Worm (Caenorhabditis elegans) whole organism, dauer: ENCODE measurements around the gene fbxb-97.
"Not testable (repeated sequence)": the region's sequence is repeated elsewhere in the genome, so short reads cannot be mapped to it uniquely, and the experiment has no call there.

Experiments used
- unc-62 ChIP-seq: sonication (generic microtip); optimal IDR thresholded peaks from 2 replicates; lab custom pipeline; 2017; ENCODE audit warnings: missing biosample characterization, missing genetic modification reagents, missing genetic modification characterization

The fbxb-97 gene

DNA sequence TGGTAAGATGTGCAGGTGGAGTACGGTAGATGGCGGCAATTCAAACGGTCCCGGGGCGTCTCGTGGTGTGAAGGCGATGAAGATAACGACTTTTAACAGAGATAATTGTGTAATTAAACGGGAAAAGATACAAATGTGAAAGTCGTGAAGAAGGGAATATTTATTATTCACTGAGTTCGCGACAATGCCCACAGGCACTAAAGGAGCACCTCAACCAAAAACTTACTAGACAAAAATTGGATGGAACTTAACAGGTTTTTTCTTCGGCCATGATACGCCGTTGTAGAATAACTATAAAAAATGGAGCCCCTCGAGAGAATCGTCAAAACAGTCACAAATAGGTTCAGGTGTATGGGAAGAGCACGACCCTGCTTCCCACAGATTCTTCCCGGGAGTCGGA, 14.4 kb upstream of the fbxb-97 start, which contains the start of gene fbxb-98:
fbxb-98 (plus strand) TSS at position 301 of the 400 bp plus-strand sequence.
- TF ChIP-seq unc-62 (GFP tag; lab: Kevin White, UChicago) = not testable (repeated sequence)

DNA sequence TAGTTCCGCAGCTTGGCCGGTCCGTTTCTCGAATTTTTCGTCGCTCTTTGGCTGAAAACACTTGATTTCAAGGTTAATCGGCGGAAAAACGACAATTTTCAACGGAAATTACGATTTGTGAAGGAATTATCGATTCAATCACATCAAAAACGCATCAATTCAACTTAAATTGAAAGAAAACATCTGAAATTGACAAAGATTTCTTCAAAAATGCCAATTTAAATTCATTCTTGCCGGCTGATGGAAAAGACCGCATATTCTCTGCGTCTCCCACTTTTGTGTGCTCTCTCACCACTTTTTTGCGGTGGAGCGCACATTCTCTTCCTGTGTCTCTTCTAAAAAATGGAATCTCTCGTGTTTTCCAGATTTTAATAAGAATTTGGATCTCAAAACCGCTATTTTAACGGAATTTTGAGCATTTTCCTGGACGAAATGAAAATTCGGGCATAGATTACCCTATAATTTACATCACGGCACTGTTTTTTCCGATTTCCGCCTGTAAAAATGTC, 13.4 kb upstream of the fbxb-97 start, which contains the start of gene C16C4.18:
C16C4.18 (minus strand) TSS at position 51 of the 509 bp plus-strand sequence.
- TF ChIP-seq unc-62 (GFP tag; lab: Kevin White, UChicago) = not testable (repeated sequence)

DNA sequence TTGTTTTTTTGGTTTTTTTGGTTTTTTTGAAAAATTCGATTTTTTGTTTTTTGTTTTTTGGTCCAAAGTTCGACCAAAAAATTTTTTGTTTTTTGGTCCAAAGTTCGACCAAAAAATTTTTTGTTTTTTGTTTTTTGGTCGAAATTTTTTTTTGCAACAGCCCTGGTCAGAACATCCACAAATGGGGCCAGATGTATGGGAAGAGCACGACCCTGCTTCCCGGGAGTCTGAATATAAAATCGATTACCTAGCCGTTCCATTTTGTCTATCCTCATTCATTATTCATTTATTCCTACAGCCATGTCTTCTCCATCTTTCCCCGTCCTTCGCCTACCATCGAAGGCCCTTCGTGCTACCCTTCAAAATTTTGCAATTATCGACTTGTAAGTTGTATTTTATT, 6.1 kb upstream of the fbxb-97 start, which contains the start of gene fbxb-95:
fbxb-95 (plus strand) TSS at position 301 of the 400 bp plus-strand sequence.
- not testable (repeated sequence) for TF ChIP-seq unc-62 (GFP tag; lab: Kevin White, UChicago)

DNA sequence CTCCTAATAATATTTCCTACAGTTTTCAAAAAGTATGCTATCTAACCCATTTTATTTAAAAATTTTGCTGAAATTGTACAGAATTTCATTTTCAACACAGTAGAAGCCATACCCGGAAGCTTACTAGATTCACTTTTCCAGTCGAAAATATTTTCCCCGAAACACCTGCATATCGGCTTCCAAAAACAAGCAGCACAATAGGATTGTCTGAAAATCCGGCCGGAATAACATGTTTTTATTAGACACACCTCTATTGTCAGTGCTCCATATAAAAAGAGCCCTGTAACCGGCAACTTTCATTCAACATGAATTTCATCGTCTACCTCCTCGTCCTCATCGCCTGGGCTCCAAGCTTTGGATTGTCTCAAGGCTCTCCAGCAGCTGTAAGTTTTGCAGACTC, 4.5 kb upstream of the fbxb-97 start, which contains the start of gene C52E2.2:
C52E2.2 (plus strand) TSS at position 301 of the 400 bp plus-strand sequence.
- TF ChIP-seq unc-62 (GFP tag; lab: Kevin White, UChicago) = no peak

DNA sequence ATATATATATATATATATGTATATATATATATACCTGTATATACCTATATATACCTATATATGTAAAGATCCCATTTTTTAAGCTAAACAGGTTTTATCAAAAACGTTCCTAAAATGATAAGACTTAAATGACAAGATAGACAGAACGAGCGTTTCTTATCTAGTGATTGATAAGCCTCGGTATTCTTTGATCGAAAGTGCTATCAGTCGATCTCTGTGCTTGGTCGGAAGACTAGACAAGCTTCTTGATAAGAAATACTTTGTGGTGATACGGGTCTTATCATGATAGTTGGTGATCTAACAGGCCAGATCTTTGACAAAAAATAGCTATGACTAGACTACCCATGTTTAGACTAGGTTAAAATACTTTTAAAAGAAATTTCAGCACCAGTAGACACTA, 3.8 kb upstream of the fbxb-97 start:
- no peak for TF ChIP-seq unc-62 (GFP tag; lab: Kevin White, UChicago)

DNA sequence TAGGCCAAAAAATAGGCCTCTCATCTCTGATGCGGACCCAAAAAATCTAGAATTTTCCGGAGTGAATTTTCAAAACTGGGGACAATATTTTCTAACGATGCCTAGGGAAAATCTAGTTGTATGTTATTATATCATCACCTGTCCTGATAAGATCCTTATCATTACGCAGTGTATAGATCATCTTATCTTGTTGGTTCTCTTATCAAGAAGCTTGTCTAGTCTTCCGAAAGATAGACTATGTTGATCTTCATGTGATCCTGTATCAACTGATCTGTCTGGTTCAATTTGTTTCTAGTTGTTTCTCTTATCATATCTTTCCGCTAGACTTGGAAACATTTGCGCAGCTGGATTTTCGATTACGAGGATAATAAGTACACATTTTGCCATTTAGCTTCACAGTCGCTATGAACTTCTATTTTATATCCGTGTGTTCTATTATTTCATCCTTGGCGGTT, 2.9 kb upstream of the fbxb-97 start, which contains the start of gene C52E2.3:
C52E2.3 (plus strand) TSS at position 405 of the 455 bp plus-strand sequence.
- no peak for TF ChIP-seq unc-62 (GFP tag; lab: Kevin White, UChicago)

DNA sequence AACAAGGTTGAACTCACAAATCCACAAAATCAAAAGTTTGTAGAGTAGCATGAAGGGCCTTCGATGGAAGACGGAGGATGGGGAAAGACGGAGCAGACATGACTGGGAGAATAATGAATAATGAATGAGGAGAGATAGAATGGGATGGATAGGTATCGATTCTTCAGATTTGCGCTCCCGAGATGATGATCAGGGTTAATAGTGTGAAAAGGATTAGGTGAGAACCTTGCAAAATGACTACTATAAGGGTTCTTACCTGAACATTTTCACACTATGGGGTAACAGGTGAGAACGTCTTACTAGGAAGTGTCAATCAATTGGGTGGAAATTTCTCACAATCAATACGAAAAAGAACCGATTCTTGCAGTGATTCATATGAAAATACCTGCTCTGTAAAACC, 2.3 kb upstream of the fbxb-97 start, which contains the start of gene fbxb-96:
fbxb-96 (minus strand) TSS at position 101 of the 400 bp plus-strand sequence.
- no peak for TF ChIP-seq unc-62 (GFP tag; lab: Kevin White, UChicago)

DNA sequence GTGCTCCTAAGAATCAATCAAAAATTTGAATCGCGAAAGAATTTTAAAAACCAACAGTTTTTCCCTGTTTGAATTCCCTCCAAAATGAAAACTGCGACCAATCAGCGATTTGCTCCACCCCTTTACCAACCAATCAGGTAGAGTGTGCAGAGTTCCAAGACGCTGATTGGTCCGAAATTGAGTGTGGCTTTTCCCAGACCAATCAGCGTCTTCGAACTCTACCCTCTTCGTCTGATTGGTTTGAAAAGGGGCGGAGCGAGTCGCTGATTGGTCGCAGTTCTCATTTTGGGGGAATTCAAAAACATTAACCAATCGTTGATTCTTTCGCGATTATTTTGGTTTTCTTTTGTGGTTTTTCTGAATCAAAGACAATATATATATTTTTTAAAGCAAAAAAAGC, 3.4 kb downstream of the fbxb-97 start:
- no peak for TF ChIP-seq unc-62 (GFP tag; lab: Kevin White, UChicago)

DNA sequence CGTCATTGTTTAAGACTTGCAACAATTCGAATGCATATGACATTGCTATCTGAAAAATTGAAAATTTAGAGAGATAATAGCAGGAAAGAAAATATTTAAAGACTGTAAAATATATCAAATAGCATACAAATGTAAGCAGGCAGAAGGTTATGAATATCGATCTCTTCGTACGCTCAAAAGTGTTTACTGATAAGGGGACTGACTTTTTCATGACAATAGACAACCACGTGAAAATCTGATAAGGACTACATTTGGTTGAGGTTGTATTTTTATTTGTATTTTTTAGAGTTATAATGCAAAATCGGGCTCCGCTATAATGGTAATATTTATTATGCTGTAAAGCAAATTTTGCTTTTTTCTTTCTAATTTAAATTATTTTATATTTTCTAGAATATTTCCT, 5.1 kb downstream of the fbxb-97 start, which contains the start of the genes C52E2.5 and C52E2.4:
C52E2.5 (minus strand) TSS at position 43 of the 400 bp plus-strand sequence.
C52E2.4 (plus strand) TSS at position 252 of the 400 bp plus-strand sequence.
- TF ChIP-seq unc-62 (GFP tag; lab: Kevin White, UChicago) = no peak

DNA sequence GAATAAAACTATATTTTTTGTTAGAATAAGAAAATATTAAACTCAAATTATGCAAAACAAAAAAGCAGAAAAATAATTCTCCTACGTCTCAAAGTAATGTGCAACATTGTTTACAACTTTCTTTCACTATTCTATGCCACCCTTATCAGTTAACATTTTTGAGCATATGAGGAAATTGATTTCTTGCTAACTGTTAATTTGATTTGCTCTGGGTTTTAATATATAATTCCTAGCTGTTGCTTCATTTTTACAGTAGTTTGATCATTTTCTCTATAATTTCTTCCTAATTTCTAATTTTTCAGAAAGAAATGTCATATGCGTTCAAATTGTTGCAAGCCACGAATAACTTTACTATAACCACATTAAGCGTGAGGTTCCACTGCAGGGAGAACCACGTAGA, 11.8 kb downstream of the fbxb-97 start, which contains the start of gene T08E11.1:
T08E11.1 (plus strand) TSS at position 301 of the 400 bp plus-strand sequence.
- TF ChIP-seq unc-62 (GFP tag; lab: Kevin White, UChicago) = no peak

DNA sequence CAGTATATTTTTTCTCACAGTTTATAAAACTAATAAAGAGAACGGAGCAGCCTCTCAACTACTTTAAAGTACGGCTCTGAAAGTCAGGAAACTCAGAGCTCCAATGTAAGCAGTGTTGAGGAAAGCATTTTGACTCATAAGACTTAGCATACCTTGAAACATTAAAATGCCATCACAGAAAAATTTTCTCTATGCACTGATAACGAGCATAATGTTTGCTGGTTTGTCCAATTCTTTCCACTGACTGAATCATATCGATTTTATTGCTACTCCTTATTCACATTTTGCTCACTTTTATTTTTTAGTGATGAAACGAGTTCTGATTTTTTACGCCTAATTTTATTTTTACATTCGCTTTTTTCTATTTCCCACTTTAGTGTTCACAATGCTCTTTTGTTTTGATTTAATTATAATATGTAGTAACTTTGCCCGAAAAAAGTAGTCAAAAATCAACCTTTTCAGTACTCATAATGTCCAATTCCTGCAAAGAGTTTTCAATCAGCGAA, 16.0 kb downstream of the fbxb-97 start, which contains the start of gene math-39:
math-39 (plus strand) TSS at position 456 of the 506 bp plus-strand sequence.
- no peak for TF ChIP-seq unc-62 (GFP tag; lab: Kevin White, UChicago)

DNA sequence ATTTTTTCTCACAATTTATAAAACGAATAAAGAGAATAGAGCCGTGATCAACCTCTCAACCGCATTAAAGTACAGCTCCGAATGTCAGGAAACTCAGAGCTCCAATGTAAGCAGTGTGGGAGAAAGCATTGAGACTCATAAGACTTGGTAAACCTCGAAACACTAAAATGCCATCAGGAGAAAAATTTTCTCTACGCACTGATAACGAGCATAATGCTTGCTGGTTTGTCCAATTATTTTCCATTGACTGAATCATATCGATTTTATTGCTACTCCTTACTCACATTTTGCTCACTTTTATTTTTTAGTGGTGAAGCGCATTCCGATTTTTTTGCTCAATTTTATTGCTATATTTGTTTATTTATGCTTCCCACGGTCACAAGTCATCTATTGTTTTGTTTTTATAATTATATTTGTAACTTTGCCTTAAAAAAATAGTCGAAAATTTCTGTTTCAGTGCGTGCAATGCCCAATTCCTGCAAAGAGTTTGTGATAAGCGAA, 17.7 kb downstream of the fbxb-97 start, which contains the start of gene math-40:
math-40 (plus strand) TSS at position 451 of the 501 bp plus-strand sequence.
- no peak for TF ChIP-seq unc-62 (GFP tag; lab: Kevin White, UChicago)

DNA sequence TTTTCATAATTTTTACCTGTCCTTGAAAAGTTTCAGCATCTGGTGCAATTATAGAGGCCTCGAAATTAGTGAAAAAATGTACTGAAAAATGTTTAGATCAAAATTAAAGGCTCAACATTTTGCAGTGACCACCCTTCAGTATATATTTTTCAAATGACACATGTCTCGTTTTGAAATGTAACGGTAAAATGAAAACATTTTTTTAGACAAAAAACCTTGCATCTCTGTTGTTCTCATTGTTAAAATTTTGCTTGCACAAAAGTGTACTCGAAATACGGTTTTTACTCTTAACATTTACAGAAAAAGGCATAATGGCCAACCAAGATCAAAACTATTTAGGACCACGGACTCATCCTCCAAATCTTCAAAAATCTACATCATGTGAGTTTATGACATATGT, 23.6 kb downstream of the fbxb-97 start, which contains the start of gene math-41:
math-41 (plus strand) TSS at position 301 of the 400 bp plus-strand sequence.
- TF ChIP-seq unc-62 (GFP tag; lab: Kevin White, UChicago) = not testable (repeated sequence)

DNA sequence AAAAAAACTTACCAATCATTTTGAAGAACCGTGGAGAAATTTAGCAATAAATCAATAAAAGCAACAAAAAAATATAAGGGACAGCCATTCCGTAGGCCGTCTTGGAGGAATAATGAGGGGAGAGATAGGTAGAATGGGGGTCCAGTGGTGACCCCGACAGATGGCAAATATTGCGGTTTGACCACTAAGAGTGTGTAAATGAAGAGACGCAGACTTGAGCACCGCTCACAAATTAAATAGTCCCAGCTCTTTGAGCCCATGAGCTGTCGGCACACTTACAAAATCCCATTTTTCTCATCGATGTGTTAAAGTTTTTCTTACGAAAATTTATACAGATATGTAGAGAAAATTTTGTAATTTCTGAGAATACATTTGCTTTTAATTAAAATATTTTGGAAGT, 27.2 kb downstream of the fbxb-97 start, which contains the start of gene fbxa-3:
fbxa-3 (minus strand) TSS at position 101 of the 400 bp plus-strand sequence.
- no peak for TF ChIP-seq unc-62 (GFP tag; lab: Kevin White, UChicago)

DNA sequence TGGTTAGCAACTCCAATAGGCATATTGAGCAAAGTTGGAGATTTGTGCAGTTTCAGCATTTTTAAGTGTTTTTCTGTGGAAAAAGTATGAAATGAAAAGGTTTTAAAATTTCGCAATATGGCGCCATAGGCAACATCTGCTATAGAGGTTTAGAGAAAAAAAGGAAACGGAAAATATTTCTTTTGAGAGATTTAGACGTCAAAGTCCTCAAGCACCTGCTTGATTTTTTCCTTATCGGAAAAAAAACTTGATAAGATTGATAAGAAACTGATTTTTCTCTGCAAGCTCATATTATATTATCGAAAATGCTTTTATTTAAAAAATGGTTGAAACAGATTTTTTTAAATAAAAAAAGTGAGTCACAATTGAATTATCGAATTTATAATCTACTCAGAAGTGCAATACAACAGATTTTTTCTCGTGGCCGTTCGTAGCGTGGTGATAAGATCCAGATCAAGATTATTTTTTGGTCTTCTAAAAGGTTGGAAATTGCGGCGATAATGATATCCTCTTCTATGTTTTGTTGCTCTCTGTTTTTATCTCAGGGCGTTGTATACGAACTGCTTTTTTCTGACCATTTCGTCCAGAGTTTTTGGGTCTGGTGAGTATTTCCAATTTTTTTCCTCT, 27.9 kb downstream of the fbxb-97 start, which contains the start of gene fbxc-19:
fbxc-19 (plus strand) TSS at position 536 of the 627 bp plus-strand sequence.
- no peak for TF ChIP-seq unc-62 (GFP tag; lab: Kevin White, UChicago)
